Fruit fly (Drosophila melanogaster) whole organism, embryonic: ENCODE measurements around the gene papi.

ENCODE experiments used
- CG10366 ChIP-seq: fragments of 200-800 bp; sonication (Bioruptor generic); IDR thresholded peaks from 2 replicates; pipeline ENCODE4 v1.3.6; 2022; ENCODE audit warnings: missing biosample characterization, missing genetic modification characterization
- CG10462 ChIP-seq: fragments of 200-800 bp; sonication (Bioruptor generic); optimal IDR thresholded peaks from 2 replicates; lab custom pipeline; 2016; ENCODE audit warnings: missing biosample characterization, missing genetic modification characterization
- CG12659 ChIP-seq: fragments of 200-800 bp; sonication (Bioruptor generic); optimal IDR thresholded peaks from 3 replicates; lab custom pipeline; 2017; ENCODE audit warnings: mild to moderate bottlenecking, missing biosample characterization, missing genetic modification reagents, missing genetic modification characterization
- CG17359 ChIP-seq: fragments of 200-800 bp; sonication (Bioruptor generic); optimal IDR thresholded peaks from 3 replicates; lab custom pipeline; 2018; ENCODE audit warnings: missing biosample characterization, mild to moderate bottlenecking, missing genetic modification characterization, moderate library complexity
- CG17385 ChIP-seq: fragments of 200-800 bp; sonication (Bioruptor generic); optimal IDR thresholded peaks from 3 replicates; lab custom pipeline; 2018; ENCODE audit warnings: missing biosample characterization, mild to moderate bottlenecking, missing genetic modification characterization
- CG17568 ChIP-seq: fragments of 200-800 bp; sonication (Bioruptor generic); optimal IDR thresholded peaks from 2 replicates; lab custom pipeline; 2018; ENCODE audit warnings: missing biosample characterization, mild to moderate bottlenecking, missing genetic modification characterization, moderate library complexity
- CG17829 ChIP-seq: fragments of 200-800 bp; optimal IDR thresholded peaks from 2 replicates; lab custom pipeline; 2019; ENCODE audit warnings: missing biosample characterization, mild to moderate bottlenecking, missing genetic modification characterization, moderate library complexity
- CG30403 ChIP-seq: fragments of 200-800 bp; sonication (Bioruptor generic); optimal IDR thresholded peaks from 3 replicates; lab custom pipeline; 2016; ENCODE audit warnings: missing biosample characterization, missing genetic modification characterization
- CG31365 ChIP-seq: fragments of 200-800 bp; sonication (Bioruptor generic); optimal IDR thresholded peaks from 2 replicates; lab custom pipeline; 2018; ENCODE audit warnings: missing biosample characterization, mild to moderate bottlenecking, missing genetic modification characterization
- CG31388 ChIP-seq: fragments of 200-800 bp; sonication (Bioruptor generic); optimal IDR thresholded peaks from 2 replicates; lab custom pipeline; 2016; ENCODE audit warnings: missing biosample characterization, missing genetic modification characterization
- CG31441 ChIP-seq: fragments of 200-800 bp; sonication (Bioruptor generic); IDR thresholded peaks from 2 replicates; pipeline ENCODE4 v1.3.6; 2022; ENCODE audit warnings: missing biosample characterization, missing genetic modification characterization
- CG33557 ChIP-seq: fragments of 200-800 bp; sonication (Bioruptor generic); optimal IDR thresholded peaks from 2 replicates; lab custom pipeline; 2019; ENCODE audit warnings: missing biosample characterization, mild to moderate bottlenecking, missing genetic modification characterization, moderate library complexity
- CG34422 ChIP-seq: fragments of 200-800 bp; sonication (Bioruptor generic); IDR thresholded peaks from 3 replicates; pipeline ENCODE4 v1.3.6; 2022; ENCODE audit warnings: missing biosample characterization, missing genetic modification characterization
- CG3847 ChIP-seq: fragments of 200-800 bp; sonication (Bioruptor generic); IDR thresholded peaks from 2 replicates; pipeline ENCODE4 v1.3.6; 2022; ENCODE audit warnings: missing biosample characterization, missing genetic modification characterization
- CG4617 ChIP-seq: fragments of 200-800 bp; sonication (Bioruptor generic); optimal IDR thresholded peaks from 3 replicates; lab custom pipeline; 2016; ENCODE audit warnings: missing biosample characterization, missing genetic modification characterization, borderline replicate concordance
- CG4854 ChIP-seq: fragments of 200-800 bp; sonication (Bioruptor generic); optimal IDR thresholded peaks from 2 replicates; lab custom pipeline; 2016; ENCODE audit warnings: missing biosample characterization, missing genetic modification characterization, inconsistent platforms
- CG5953 ChIP-seq: fragments of 200-800 bp; sonication (Bioruptor generic); IDR thresholded peaks from 2 replicates; pipeline ENCODE4 v1.3.6; 2022; ENCODE audit warnings: missing biosample characterization, missing genetic modification characterization
- CG7271 ChIP-seq: fragments of 200-800 bp; sonication (Bioruptor generic); optimal IDR thresholded peaks from 2 replicates; lab custom pipeline; 2018; ENCODE audit warnings: missing biosample characterization, mild to moderate bottlenecking, missing genetic modification characterization, moderate library complexity
- CG9932 ChIP-seq: fragments of 200-800 bp; sonication (Bioruptor generic); IDR thresholded peaks from 2 replicates; pipeline ENCODE4 v1.3.6; 2022; ENCODE audit warnings: missing biosample characterization, missing genetic modification characterization
- Chrac-16 ChIP-seq: fragments of 200-800 bp; sonication (Bioruptor generic); optimal IDR thresholded peaks from 3 replicates; lab custom pipeline; 2016; ENCODE audit warnings: missing biosample characterization, missing genetic modification characterization
- CrebB ChIP-seq: fragments of 200-800 bp; sonication (Bioruptor generic); optimal IDR thresholded peaks from 3 replicates; lab custom pipeline; 2018; ENCODE audit warnings: missing biosample characterization, mild to moderate bottlenecking, missing genetic modification characterization
- Dip2 ChIP-seq: fragments of 200-800 bp; sonication (Bioruptor generic); IDR thresholded peaks from 2 replicates; pipeline ENCODE4 v1.3.6; 2022; ENCODE audit warnings: missing biosample characterization, missing genetic modification characterization
- Drgx ChIP-seq: fragments of 200-800 bp; sonication (Bioruptor generic); IDR thresholded peaks from 2 replicates; pipeline ENCODE4 v1.3.6; 2022; ENCODE audit warnings: missing biosample characterization, missing genetic modification characterization
- GATAe ChIP-seq: fragments of 200-800 bp; sonication (Bioruptor generic); conservative IDR thresholded peaks from 2 replicates; pipeline ENCODE4 v1.3.6; 2022; ENCODE audit warnings: missing biosample characterization, missing genetic modification characterization
- HLH4C ChIP-seq: fragments of 200-800 bp; sonication (Bioruptor generic); IDR thresholded peaks from 3 replicates; pipeline ENCODE4 v1.3.6; 2022; ENCODE audit warnings: missing biosample characterization, missing genetic modification characterization; ENCODE audit not compliant: partially characterized antibody
- Max ChIP-seq: fragments of 200-800 bp; sonication (Bioruptor generic); optimal IDR thresholded peaks from 2 replicates; lab custom pipeline; 2016; ENCODE audit warnings: missing biosample characterization, mild to moderate bottlenecking, missing genetic modification characterization
- NFAT ChIP-seq: fragments of 200-800 bp; sonication (Bioruptor generic); IDR thresholded peaks from 2 replicates; pipeline ENCODE4 v1.3.6; 2022; ENCODE audit warnings: missing biosample characterization, missing genetic modification characterization
- Oli ChIP-seq: fragments of 200-800 bp; sonication (Bioruptor generic); optimal IDR thresholded peaks from 2 replicates; lab custom pipeline; 2018; ENCODE audit warnings: missing biosample characterization, mild to moderate bottlenecking, missing genetic modification characterization, moderate library complexity
- Side ChIP-seq: fragments of 200-800 bp; sonication (Bioruptor generic); optimal IDR thresholded peaks from 2 replicates; lab custom pipeline; 2016; ENCODE audit warnings: missing biosample characterization, missing genetic modification characterization
- Sox102F ChIP-seq: fragments of 200-800 bp; sonication (Bioruptor generic); optimal IDR thresholded peaks from 2 replicates; lab custom pipeline; 2018; ENCODE audit warnings: missing biosample characterization, mild to moderate bottlenecking, missing genetic modification characterization, moderate library complexity
- Sry-β ChIP-seq: fragments of 200-800 bp; sonication (Bioruptor generic); optimal IDR thresholded peaks from 2 replicates; lab custom pipeline; 2018; ENCODE audit warnings: missing biosample characterization, mild to moderate bottlenecking, missing genetic modification characterization, moderate library complexity
- Sry-δ ChIP-seq: fragments of 200-800 bp; sonication (Bioruptor generic); optimal IDR thresholded peaks from 2 replicates; lab custom pipeline; 2016; ENCODE audit warnings: missing biosample characterization, missing genetic modification characterization
- TFAM ChIP-seq: fragments of 200-800 bp; sonication (Bioruptor generic); optimal IDR thresholded peaks from 2 replicates; lab custom pipeline; 2017; ENCODE audit warnings: missing biosample characterization, missing genetic modification characterization, inconsistent platforms
- btn ChIP-seq: fragments of 200-800 bp; sonication (Bioruptor generic); optimal IDR thresholded peaks from 2 replicates; lab custom pipeline; 2016; ENCODE audit warnings: missing biosample characterization, missing genetic modification characterization
- dmrt99B ChIP-seq: fragments of 200-800 bp; sonication (Bioruptor generic); optimal IDR thresholded peaks from 2 replicates; lab custom pipeline; 2018; ENCODE audit warnings: missing biosample characterization, mild to moderate bottlenecking, missing genetic modification characterization, moderate library complexity
- esg ChIP-seq: fragments of 200-800 bp; sonication (Bioruptor generic); conservative IDR thresholded peaks from 2 replicates; pipeline ENCODE4 v1.3.6; 2022; ENCODE audit warnings: missing biosample characterization, missing genetic modification characterization
- gem ChIP-seq: fragments of 200-800 bp; sonication (Bioruptor generic); optimal IDR thresholded peaks from 2 replicates; lab custom pipeline; 2019; ENCODE audit warnings: missing biosample characterization, mild to moderate bottlenecking, missing genetic modification characterization, moderate library complexity
- lola ChIP-seq, 3 experiments: fragments of >200 bp in 2 of 3; fragments of 200-800 bp in 1 of 3; sonication (Bioruptor generic) in 1 of 3; optimal IDR thresholded peaks; 2 replicates each; lab custom pipeline; 2017 to 2019; ENCODE audit warnings: missing biosample characterization in 3 of 3, missing genetic modification characterization in 3 of 3, mild to moderate bottlenecking in 1 of 3, moderate library complexity in 1 of 3
- mam ChIP-seq: fragments of 200-800 bp; sonication (Bioruptor generic); optimal IDR thresholded peaks from 3 replicates; lab custom pipeline; 2016; ENCODE audit warnings: missing biosample characterization, missing genetic modification characterization
- nerfin-1 ChIP-seq: fragments of 200-800 bp; sonication (Bioruptor generic); optimal IDR thresholded peaks from 3 replicates; lab custom pipeline; 2019; ENCODE audit warnings: missing biosample characterization, mild to moderate bottlenecking, missing genetic modification characterization, moderate library complexity
- oc ChIP-seq: fragments of 200-800 bp; sonication (Bioruptor generic); optimal IDR thresholded peaks from 2 replicates; lab custom pipeline; 2018; ENCODE audit warnings: missing biosample characterization, mild to moderate bottlenecking, missing genetic modification characterization, moderate library complexity
- odd ChIP-seq: fragments of 200-800 bp; sonication (Bioruptor generic); optimal IDR thresholded peaks from 2 replicates; lab custom pipeline; 2017; ENCODE audit warnings: missing biosample characterization, mild to moderate bottlenecking, missing genetic modification characterization
- pnt ChIP-seq: fragments of 200-800 bp; sonication (Bioruptor generic); optimal IDR thresholded peaks from 3 replicates; lab custom pipeline; 2016; ENCODE audit warnings: missing biosample characterization, missing genetic modification characterization
- rib ChIP-seq: fragments of 200-800 bp; sonication (Bioruptor generic); IDR thresholded peaks from 2 replicates; pipeline ENCODE4 v1.3.6; 2022; ENCODE audit warnings: missing biosample characterization, missing genetic modification characterization
- sim ChIP-seq: fragments of 200-800 bp; sonication (Bioruptor generic); IDR thresholded peaks from 2 replicates; pipeline ENCODE4 v1.3.6; 2022; ENCODE audit warnings: missing biosample characterization, missing genetic modification characterization
- sna ChIP-seq: fragments of 200-800 bp; sonication (Bioruptor generic); IDR thresholded peaks from 2 replicates; pipeline ENCODE4 v1.3.6; 2022; ENCODE audit warnings: missing biosample characterization, missing genetic modification characterization; ENCODE audit not compliant: partially characterized antibody
- toy ChIP-seq: fragments of 200-800 bp; sonication (Bioruptor generic); IDR thresholded peaks from 2 replicates; pipeline ENCODE4 v1.3.6; 2022; ENCODE audit warnings: missing biosample characterization, missing genetic modification characterization
- trem ChIP-seq: fragments of 200-800 bp; optimal IDR thresholded peaks from 3 replicates; lab custom pipeline; 2019; ENCODE audit warnings: missing biosample characterization, mild to moderate bottlenecking, missing genetic modification characterization, moderate library complexity
- trh ChIP-seq: fragments of 200-800 bp; sonication (Bioruptor generic); optimal IDR thresholded peaks from 2 replicates; lab custom pipeline; 2016; ENCODE audit warnings: missing biosample characterization, missing genetic modification characterization
- zen2 ChIP-seq: fragments of 200-800 bp; sonication (Bioruptor generic); IDR thresholded peaks from 3 replicates; pipeline ENCODE4 v1.3.6; 2022; ENCODE audit warnings: missing biosample characterization, missing genetic modification characterization; ENCODE audit not compliant: partially characterized antibody
- zfh2 ChIP-seq: fragments of 200-800 bp; sonication (Bioruptor generic); optimal IDR thresholded peaks from 2 replicates; lab custom pipeline; 2016; ENCODE audit warnings: missing biosample characterization, missing genetic modification characterization

papi gene

dm6 chr2L:2214004-2214403, 6.5 kb upstream of the papi start, which contains the start of the genes Uch and CG34174 (continued):
- no peak for TF ChIP-seq Drgx
- TF ChIP-seq CG4617 (GFP tag; lab: Kevin White, UChicago): peak; percentile 42
- TF ChIP-seq trh (GFP tag; lab: Kevin White, UChicago): no peak
- TF ChIP-seq CG3847 (GFP tag; lab: Robert Waterston, UW): peak; percentile 63
- TF ChIP-seq CG17568 (GFP tag; lab: Kevin White, UChicago): no peak
- no peak for TF ChIP-seq CG9932 (GFP tag; lab: Robert Waterston, UW)
- peak in 1 of 3 experiments; percentile 32 for TF ChIP-seq lola (GFP tag; optimal IDR thresholded peaks at IDR 0.05; lab: Kevin White, UChicago)
- peak; percentile 20 for TF ChIP-seq Max (GFP tag; lab: Kevin White, UChicago)
- TF ChIP-seq Chrac-16 (GFP tag; lab: Kevin White, UChicago): peak; percentile 5
- TF ChIP-seq CG10366: no peak
- no peak for TF ChIP-seq CG4854
- peak; percentile 21 for TF ChIP-seq CG30403 (GFP tag; lab: Kevin White, UChicago)
- peak; percentile 68 for TF ChIP-seq CG12659 (GFP tag; lab: Kevin White, UChicago)
- TF ChIP-seq CrebB: no peak
- TF ChIP-seq Oli (tag; lab: Kevin White, UChicago): no peak
- TF ChIP-seq TFAM: no peak
- TF ChIP-seq toy (GFP tag; lab: Robert Waterston, UW): no peak
- peak; percentile 40 for TF ChIP-seq CG17385 (GFP tag; lab: Kevin White, UChicago)
- TF ChIP-seq rib (GFP tag; lab: Robert Waterston, UW): no peak
- TF ChIP-seq Side (GFP tag; lab: Kevin White, UChicago): no peak
- peak; percentile 0 for TF ChIP-seq mam
- TF ChIP-seq CG10462: no peak
- no peak for TF ChIP-seq odd
- TF ChIP-seq trem (tag; lab: Kevin White, UChicago): peak; percentile 59
- no peak for TF ChIP-seq gem (tag; lab: Kevin White, UChicago)
- TF ChIP-seq CG31441 (GFP tag; lab: Robert Waterston, UW): 0 out of 2 replicates have a peak, but pooled peaks have one; percentile 12
- TF ChIP-seq CG17359: no peak
- peak; percentile 19 for TF ChIP-seq CG17829
- TF ChIP-seq btn: no peak
- peak; percentile 55; the same call in 1 of the 3 replicates for TF ChIP-seq CG34422 (GFP tag; lab: Robert Waterston, UW)
- TF ChIP-seq sna: peak; percentile 79
- no peak for TF ChIP-seq CG7271 (tag; lab: Kevin White, UChicago)
- no peak for TF ChIP-seq CG5953 (GFP tag; lab: Robert Waterston, UW)
- TF ChIP-seq CG33557 (GFP tag; lab: Kevin White, UChicago): peak; percentile 32
- peak; percentile 73 for TF ChIP-seq HLH4C (GFP tag; lab: Robert Waterston, UW)
- TF ChIP-seq CG31365: no peak
- no peak for TF ChIP-seq Dip2 (GFP tag; lab: Robert Waterston, UW)
- no peak for TF ChIP-seq oc
- TF ChIP-seq Sry-β: no peak
- peak; percentile 1 for TF ChIP-seq zfh2 (GFP tag; lab: Kevin White, UChicago)
- TF ChIP-seq sim: no peak
- no peak for TF ChIP-seq GATAe (GFP tag; lab: Robert Waterston, UW)
- no peak for TF ChIP-seq Sox102F (GFP tag; lab: Kevin White, UChicago)
- no peak for TF ChIP-seq esg (GFP tag; lab: Robert Waterston, UW)
- no peak for TF ChIP-seq CG31388 (GFP tag; lab: Kevin White, UChicago)
- peak; percentile 24 for TF ChIP-seq nerfin-1 (tag; lab: Kevin White, UChicago)
- TF ChIP-seq pnt (GFP tag; lab: Kevin White, UChicago): no peak
- TF ChIP-seq zen2 (GFP tag; lab: Robert Waterston, UW): peak; percentile 65; the same call in 2 of the 3 replicates
- TF ChIP-seq Sry-δ (GFP tag; lab: Kevin White, UChicago): peak; percentile 70
- TF ChIP-seq NFAT: no peak
- no peak for TF ChIP-seq dmrt99B (tag; lab: Kevin White, UChicago)
